Fruit fly (Drosophila melanogaster): ENCODE measurements around the gene CG5515.

CG5515 gene

dm6 chr3R:24193373-24193879, 4.7 kb upstream of the CG5515 start, which contains the start of the genes SMC6 and CG6204:
Gene SMC6 (minus strand): TSS chr3R:24193423.
Gene CG6204 (plus strand): TSS chr3R:24193832.
- TF ChIP-seq CG4496 (GFP tag; IDR thresholded peaks at IDR 0.05), result peak; percentile 97
- no peak for TF ChIP-seq CG14655 (GFP tag; optimal IDR thresholded peaks at IDR 0.05)
- TF ChIP-seq CG34367 (tag; optimal IDR thresholded peaks at IDR 0.05), result peak; percentile 94
- TF ChIP-seq CG13204 (GFP tag; optimal IDR thresholded peaks at IDR 0.05), result no peak
- peak; percentile 94 for TF ChIP-seq CG32121 (GFP tag; IDR thresholded peaks at IDR 0.05)
- TF ChIP-seq Pif1B (GFP tag; optimal IDR thresholded peaks at IDR 0.05), result peak; percentile 88
- TF ChIP-seq Snoo (tag; optimal IDR thresholded peaks at IDR 0.05), result peak; percentile 94
- TF ChIP-seq CG15710 (tag; optimal IDR thresholded peaks at IDR 0.05), result peak; percentile 96
- TF ChIP-seq CG12605 (GFP tag; IDR thresholded peaks at IDR 0.05), result peak; percentile 90
- peak; percentile 90 for TF ChIP-seq CG10348 (GFP tag; IDR thresholded peaks at IDR 0.05)
- TF ChIP-seq CG8159 (tag; optimal IDR thresholded peaks at IDR 0.05), result peak; percentile 97
- peak; percentile 95 for TF ChIP-seq CG8301 (tag; optimal IDR thresholded peaks at IDR 0.05)
- peak; percentile 97 for TF ChIP-seq CG9948 (tag; optimal IDR thresholded peaks at IDR 0.05)
- no peak for TF ChIP-seq D1 (tag; optimal IDR thresholded peaks at IDR 0.05)
- TF ChIP-seq EcR (GFP tag; optimal IDR thresholded peaks at IDR 0.05), result no peak
- TF ChIP-seq fd96Ca (GFP tag; IDR thresholded peaks at IDR 0.05), result peak; percentile 54; the same call in 2 of the 3 replicates
- peak; percentile 93 for TF ChIP-seq Ets98B (GFP tag; IDR thresholded peaks at IDR 0.05)
- TF ChIP-seq gl (tag; optimal IDR thresholded peaks at IDR 0.05), result peak; percentile 90
- TF ChIP-seq rn (GFP tag; IDR thresholded peaks at IDR 0.05), result peak; percentile 83
- peak; percentile 96 for TF ChIP-seq CG17806 (tag; optimal IDR thresholded peaks at IDR 0.05)
- no peak for TF ChIP-seq Pif1A (GFP tag; optimal IDR thresholded peaks at IDR 0.05)

- TF ChIP-seq CG10348 (GFP tag; IDR thresholded peaks at IDR 0.05) (no peak), Snoo (tag; optimal IDR thresholded peaks at IDR 0.05) (no peak), D1 (tag; optimal IDR thresholded peaks at IDR 0.05) (no peak), CG4496 (GFP tag; IDR thresholded peaks at IDR 0.05) (no peak), rn (GFP tag; IDR thresholded peaks at IDR 0.05) (no peak), CG15710 (tag; optimal IDR thresholded peaks at IDR 0.05) (no peak), CG14655 (GFP tag; optimal IDR thresholded peaks at IDR 0.05) (no peak), fd96Ca (GFP tag; IDR thresholded peaks at IDR 0.05) (no peak), Ets98B (GFP tag; IDR thresholded peaks at IDR 0.05) (no peak), CG8159 (tag; optimal IDR thresholded peaks at IDR 0.05) (no peak), CG12605 (GFP tag; IDR thresholded peaks at IDR 0.05) (no peak), gl (tag; optimal IDR thresholded peaks at IDR 0.05) (no peak), EcR (GFP tag; optimal IDR thresholded peaks at IDR 0.05) (no peak), Pif1A (GFP tag; optimal IDR thresholded peaks at IDR 0.05) (no peak)
These were observed 2.5 kb downstream of the CG5515 start, which contains the start of gene mora for dm6 chr3R:24186188-24186587. Gene mora (plus strand): TSS chr3R:24186359.

dm6 chr3R:24172379-24172778, 16.3 kb downstream of the CG5515 start, which contains the start of gene CG13606:
Gene CG13606 (plus strand): TSS chr3R:24172628.
- TF ChIP-seq Pif1A (GFP tag; optimal IDR thresholded peaks at IDR 0.05) (no peak), Snoo (tag; optimal IDR thresholded peaks at IDR 0.05) (no peak), CG4496 (GFP tag; IDR thresholded peaks at IDR 0.05) (peak; percentile 11; the same call in 1 of the 3 replicates)

- TF ChIP-seq Pif1A (GFP tag; optimal IDR thresholded peaks at IDR 0.05) (no peak), CG4496 (GFP tag; IDR thresholded peaks at IDR 0.05) (peak; percentile 39; the same call in 1 of the 3 replicates), CG15710 (tag; optimal IDR thresholded peaks at IDR 0.05) (peak; percentile 3)
These were observed 19.3 kb downstream of the CG5515 start, which contains the start of gene CG5510 for dm6 chr3R:24169362-24169761. Gene CG5510 (minus strand): TSS chr3R:24169562.

- TF ChIP-seq Pif1A (GFP tag; optimal IDR thresholded peaks at IDR 0.05) (no peak), CG10348 (GFP tag; IDR thresholded peaks at IDR 0.05) (no peak), D1 (tag; optimal IDR thresholded peaks at IDR 0.05) (no peak), gl (tag; optimal IDR thresholded peaks at IDR 0.05) (no peak), EcR (GFP tag; optimal IDR thresholded peaks at IDR 0.05) (peak; percentile 3), CG14655 (GFP tag; optimal IDR thresholded peaks at IDR 0.05) (no peak), Snoo (tag; optimal IDR thresholded peaks at IDR 0.05) (peak; percentile 48), CG13204 (GFP tag; optimal IDR thresholded peaks at IDR 0.05) (no peak), CG8159 (tag; optimal IDR thresholded peaks at IDR 0.05) (peak; percentile 60), CG4496 (GFP tag; IDR thresholded peaks at IDR 0.05) (peak; percentile 63; the same call in 1 of the 3 replicates), rn (GFP tag; IDR thresholded peaks at IDR 0.05) (no peak), Pif1B (GFP tag; optimal IDR thresholded peaks at IDR 0.05) (no peak), fd96Ca (GFP tag; IDR thresholded peaks at IDR 0.05) (no peak), CG12605 (GFP tag; IDR thresholded peaks at IDR 0.05) (peak; percentile 51; the same call in 1 of the 2 replicates), CG34367 (tag; optimal IDR thresholded peaks at IDR 0.05) (peak; percentile 18), CG15710 (tag; optimal IDR thresholded peaks at IDR 0.05) (peak; percentile 49), CG9948 (tag; optimal IDR thresholded peaks at IDR 0.05) (peak; percentile 10), CG17806 (tag; optimal IDR thresholded peaks at IDR 0.05) (peak; percentile 22), CG32121 (GFP tag; IDR thresholded peaks at IDR 0.05) (peak; percentile 66), CG8301 (tag; optimal IDR thresholded peaks at IDR 0.05) (peak; percentile 46), Ets98B (GFP tag; IDR thresholded peaks at IDR 0.05) (peak; percentile 56)
These were observed 25.1 kb downstream of the CG5515 start, which contains the start of gene Apc2 for dm6 chr3R:24163556-24164022. Gene Apc2 (plus strand): TSS chr3R:24163966.
